Worm (Caenorhabditis elegans) whole organism, early embryonic: Measurements from ENCODE around the gene arrd-2.

Source experiments
- B0310.2 ChIP-seq: sonication (generic microtip); optimal IDR thresholded peaks from 2 replicates; lab custom pipeline; 2016; ENCODE audit warnings: mild to moderate bottlenecking, missing genetic modification characterization, missing compliant biosample characterization
- F13C5.2 ChIP-seq: sonication (generic microtip); optimal IDR thresholded peaks from 2 replicates; lab custom pipeline; 2017; ENCODE audit warnings: mild to moderate bottlenecking, missing genetic modification characterization, inconsistent platforms, missing compliant biosample characterization
- aly-1 ChIP-seq: sonication (generic microtip); optimal IDR thresholded peaks from 2 replicates; lab custom pipeline; 2016; ENCODE audit warnings: missing genetic modification characterization, missing compliant biosample characterization
- ama-1 ChIP-seq: fragments of 150-350 bp; optimal IDR thresholded peaks from 2 replicates; lab custom pipeline; 2014
- ceh-13 ChIP-seq: fragments of 200-800 bp; sonication (Bioruptor generic); optimal IDR thresholded peaks from 2 replicates; lab custom pipeline; 2018; ENCODE audit warnings: mild to moderate bottlenecking, missing genetic modification characterization, missing compliant biosample characterization
- ceh-36 ChIP-seq: sonication (generic microtip); optimal IDR thresholded peaks from 2 replicates; lab custom pipeline; 2016; ENCODE audit warnings: missing genetic modification characterization, inconsistent platforms, missing compliant biosample characterization
- ets-7 ChIP-seq: sonication (generic microtip); optimal IDR thresholded peaks from 2 replicates; lab custom pipeline; 2016; ENCODE audit warnings: missing genotype, missing genetic modification characterization, missing compliant biosample characterization
- flt-1 ChIP-seq: fragments of 200-800 bp; sonication (Bioruptor generic); IDR thresholded peaks from 2 replicates; pipeline ENCODE4 v1.3.6; 2022; ENCODE audit warnings: missing genetic modification characterization, missing compliant biosample characterization
- hmbx-1 ChIP-seq: sonication (generic microtip); optimal IDR thresholded peaks from 2 replicates; lab custom pipeline; 2016; ENCODE audit warnings: mild to moderate bottlenecking, missing genetic modification characterization, missing compliant biosample characterization
- hmg-4 ChIP-seq: fragments of 200-800 bp; sonication (Bioruptor generic); optimal IDR thresholded peaks from 2 replicates; lab custom pipeline; 2018; ENCODE audit warnings: mild to moderate bottlenecking, missing genetic modification characterization, missing compliant biosample characterization
- hnd-1 ChIP-seq: sonication (generic microtip); optimal IDR thresholded peaks from 2 replicates; lab custom pipeline; 2016; ENCODE audit warnings: missing genetic modification characterization, missing compliant biosample characterization
- scrt-1 ChIP-seq: fragments of 200-800 bp; sonication (Bioruptor generic); IDR thresholded peaks from 2 replicates; pipeline ENCODE4 v1.3.6; 2022; ENCODE audit warnings: missing genetic modification characterization, missing compliant biosample characterization
- sea-1 ChIP-seq: fragments of 200-800 bp; sonication (Bioruptor generic); conservative IDR thresholded peaks from 2 replicates; pipeline ENCODE4 v1.3.6; 2022; ENCODE audit warnings: missing genetic modification characterization, missing compliant biosample characterization
- tra-4 ChIP-seq: sonication (generic microtip); optimal IDR thresholded peaks from 2 replicates; lab custom pipeline; 2017; ENCODE audit warnings: missing genetic modification characterization, missing compliant biosample characterization

ce11 chrII:9441838-9442237 lies 34.3 kb downstream of the arrd-2 start, which contains the start of gene chil-16:
- TF ChIP-seq flt-1 (GFP tag; lab: Robert Waterston, UW): no peak
- no peak for TF ChIP-seq ets-7 (tag; lab: Kevin White, UChicago)
- TF ChIP-seq ama-1 (lab: Kevin White, UChicago): no peak
- TF ChIP-seq B0310.2 (tag; lab: Kevin White, UChicago): no peak
- no peak for TF ChIP-seq hmbx-1 (tag; lab: Kevin White, UChicago)
- TF ChIP-seq ceh-13 (GFP tag; lab: Kevin White, UChicago): no peak
- no peak for TF ChIP-seq tra-4
- no peak for TF ChIP-seq hnd-1
- no peak for TF ChIP-seq sea-1 (GFP tag; lab: Robert Waterston, UW)
- no peak for TF ChIP-seq scrt-1
- TF ChIP-seq aly-1 (tag; lab: Kevin White, UChicago): no peak
- no peak for TF ChIP-seq F13C5.2 (tag; lab: Kevin White, UChicago)
- no peak for TF ChIP-seq hmg-4 (GFP tag; lab: Kevin White, UChicago)
- TF ChIP-seq ceh-36: no peak
